Fruit fly (Drosophila melanogaster): ENCODE results near the gene tay.

The tay gene

dm6 chrX:15891606-15892345 is 4.7 kb upstream of the tay start, which contains the start of gene shi:
Gene shi (plus strand): TSS chrX:15892116.
- TF ChIP-seq bab1 (GFP tag; optimal IDR thresholded peaks at IDR 0.05) (peak; percentile 19), cnc (optimal IDR thresholded peaks at IDR 0.05) (no peak), CG33017 (tag; optimal IDR thresholded peaks at IDR 0.05) (peak; percentile 6), CG14711 (tag; optimal IDR thresholded peaks at IDR 0.05) (peak; percentile 22), ovo (GFP tag; optimal IDR thresholded peaks at IDR 0.05) (no peak), kay (GFP tag; ENCODE audit: borderline replicate concordance) (no peak), Hr96 (GFP tag; optimal IDR thresholded peaks at IDR 0.05) (no peak), CG5204 (GFP tag; optimal IDR thresholded peaks at IDR 0.05) (no peak), CG11617 (GFP tag; optimal IDR thresholded peaks at IDR 0.05) (peak; percentile 46), Clk (GFP tag; optimal IDR thresholded peaks at IDR 0.05) (no peak), CG7045 (GFP tag; optimal IDR thresholded peaks at IDR 0.05) (no peak), pad (GFP tag; optimal IDR thresholded peaks at IDR 0.05) (peak; percentile 31), CG7101 (tag; optimal IDR thresholded peaks at IDR 0.05) (peak; percentile 64), tj (GFP tag; optimal IDR thresholded peaks at IDR 0.05) (peak; percentile 38), cic (GFP tag; optimal IDR thresholded peaks at IDR 0.05) (no peak), Crg-1 (GFP tag; optimal IDR thresholded peaks at IDR 0.05) (no peak), Mnt (GFP tag; optimal IDR thresholded peaks at IDR 0.05) (peak; percentile 64), CG1620 (GFP tag; optimal IDR thresholded peaks at IDR 0.05) (no peak)

dm6 chrX:15889780-15890608 is 2.9 kb upstream of the tay start, which contains the start of the genes MSBP and CG15916:
Gene MSBP (minus strand): TSS chrX:15890109.
Gene CG15916 (plus strand): TSS chrX:15890589.
- TF ChIP-seq Mnt (GFP tag; optimal IDR thresholded peaks at IDR 0.05) (peak; percentile 14), Crg-1 (GFP tag; optimal IDR thresholded peaks at IDR 0.05) (no peak), CG7101 (tag; optimal IDR thresholded peaks at IDR 0.05) (peak; percentile 13), bab1 (GFP tag; optimal IDR thresholded peaks at IDR 0.05) (no peak), CG1620 (GFP tag; optimal IDR thresholded peaks at IDR 0.05) (peak; percentile 31), ovo (GFP tag; optimal IDR thresholded peaks at IDR 0.05) (peak; percentile 56), CG14711 (tag; optimal IDR thresholded peaks at IDR 0.05) (peak; percentile 3), toe (GFP tag; optimal IDR thresholded peaks at IDR 0.05) (peak; percentile 27), CG11617 (GFP tag; optimal IDR thresholded peaks at IDR 0.05) (peak; percentile 16), tj (GFP tag; optimal IDR thresholded peaks at IDR 0.05) (peak; percentile 22)

dm6 chrX:15888763-15889162 is 1.7 kb upstream of the tay start:
- no peak for TF ChIP-seq Clk (GFP tag; optimal IDR thresholded peaks at IDR 0.05)
- TF ChIP-seq Mnt (GFP tag; optimal IDR thresholded peaks at IDR 0.05), result no peak
- TF ChIP-seq CG33017 (tag; optimal IDR thresholded peaks at IDR 0.05), result no peak
- no peak for TF ChIP-seq cic (GFP tag; optimal IDR thresholded peaks at IDR 0.05)
- no peak for TF ChIP-seq kay (GFP tag; ENCODE audit: borderline replicate concordance)
- TF ChIP-seq cnc (optimal IDR thresholded peaks at IDR 0.05), result no peak
- TF ChIP-seq ovo (GFP tag; optimal IDR thresholded peaks at IDR 0.05), result no peak
- TF ChIP-seq Hr96 (GFP tag; optimal IDR thresholded peaks at IDR 0.05), result no peak
- no peak for TF ChIP-seq CG7045 (GFP tag; optimal IDR thresholded peaks at IDR 0.05)
- no peak for TF ChIP-seq CG14711 (tag; optimal IDR thresholded peaks at IDR 0.05)
- no peak for TF ChIP-seq CG1620 (GFP tag; optimal IDR thresholded peaks at IDR 0.05)
- TF ChIP-seq pad (GFP tag; optimal IDR thresholded peaks at IDR 0.05), result no peak
- TF ChIP-seq CG5204 (GFP tag; optimal IDR thresholded peaks at IDR 0.05), result no peak
- TF ChIP-seq toe (GFP tag; optimal IDR thresholded peaks at IDR 0.05), result no peak
- TF ChIP-seq bab1 (GFP tag; optimal IDR thresholded peaks at IDR 0.05), result no peak
- no peak for TF ChIP-seq tj (GFP tag; optimal IDR thresholded peaks at IDR 0.05)
- TF ChIP-seq CG7101 (tag; optimal IDR thresholded peaks at IDR 0.05), result no peak
- no peak for TF ChIP-seq CG12768 (GFP tag; optimal IDR thresholded peaks at IDR 0.05)

dm6 chrX:15886411-15887246 is 482 bp downstream of the tay start:
- peak; percentile 78 for TF ChIP-seq Mnt (GFP tag; optimal IDR thresholded peaks at IDR 0.05)
- TF ChIP-seq cnc (optimal IDR thresholded peaks at IDR 0.05), result no peak
- TF ChIP-seq ovo (GFP tag; optimal IDR thresholded peaks at IDR 0.05), result no peak
- TF ChIP-seq CG7045 (GFP tag; optimal IDR thresholded peaks at IDR 0.05), result no peak
- no peak for TF ChIP-seq toe (GFP tag; optimal IDR thresholded peaks at IDR 0.05)
- TF ChIP-seq CG14711 (tag; optimal IDR thresholded peaks at IDR 0.05), result peak; percentile 58
- peak; percentile 74 for TF ChIP-seq tj (GFP tag; optimal IDR thresholded peaks at IDR 0.05)
- peak; percentile 37 for TF ChIP-seq CG12768 (GFP tag; optimal IDR thresholded peaks at IDR 0.05)
- TF ChIP-seq CG5204 (GFP tag; optimal IDR thresholded peaks at IDR 0.05), result no peak
- peak; percentile 2 for TF ChIP-seq pad (GFP tag; optimal IDR thresholded peaks at IDR 0.05)
- TF ChIP-seq CG33017 (tag; optimal IDR thresholded peaks at IDR 0.05), result peak; percentile 63
- TF ChIP-seq kay (GFP tag; ENCODE audit: borderline replicate concordance), result peak; percentile 99
- TF ChIP-seq CG11617 (GFP tag; optimal IDR thresholded peaks at IDR 0.05), result peak; percentile 88
- peak; percentile 67 for TF ChIP-seq CG7101 (tag; optimal IDR thresholded peaks at IDR 0.05)
- peak; percentile 93 for TF ChIP-seq cic (GFP tag; optimal IDR thresholded peaks at IDR 0.05)
- peak; percentile 43 for TF ChIP-seq bab1 (GFP tag; optimal IDR thresholded peaks at IDR 0.05)
- TF ChIP-seq Clk (GFP tag; optimal IDR thresholded peaks at IDR 0.05), result no peak
- peak; percentile 42 for TF ChIP-seq CG1620 (GFP tag; optimal IDR thresholded peaks at IDR 0.05)
- peak; percentile 53 for TF ChIP-seq Crg-1 (GFP tag; optimal IDR thresholded peaks at IDR 0.05)
- no peak for TF ChIP-seq Hr96 (GFP tag; optimal IDR thresholded peaks at IDR 0.05)

Data from whole organism, adult.